Worm (Caenorhabditis elegans) whole organism, L2 larva: ENCODE data around the gene flh-1.

Source experiments
- alr-1 ChIP-seq: fragments of 150-350 bp; optimal IDR thresholded peaks from 2 replicates; lab custom pipeline; 2014; ENCODE audit warnings: missing biosample characterization, missing genetic modification characterization
- fos-1 ChIP-seq: fragments of 150-350 bp; optimal IDR thresholded peaks from 2 replicates; lab custom pipeline; 2014; ENCODE audit warnings: missing biosample characterization, missing genetic modification characterization
- lin-13 ChIP-seq: fragments of 150-350 bp; optimal IDR thresholded peaks from 2 replicates; lab custom pipeline; 2014; ENCODE audit warnings: missing biosample characterization, missing genetic modification reagents, missing genetic modification characterization
- lsy-2 ChIP-seq, 2 experiments: fragments of 150-350 bp in 1 of 2; sonication (generic microtip) in 1 of 2; optimal IDR thresholded peaks; 2 replicates each; lab custom pipeline; 2014 to 2017; ENCODE audit warnings: missing biosample characterization in 2 of 2, missing genetic modification characterization in 2 of 2
- nhr-11 ChIP-seq: fragments of 150-350 bp; optimal IDR thresholded peaks from 2 replicates; lab custom pipeline; 2014; ENCODE audit warnings: missing biosample characterization, missing genetic modification characterization
- nhr-12 ChIP-seq: fragments of 150-350 bp; optimal IDR thresholded peaks from 2 replicates; lab custom pipeline; 2014; ENCODE audit warnings: missing biosample characterization, missing genetic modification characterization
- unc-62 ChIP-seq: fragments of 150-350 bp; optimal IDR thresholded peaks from 2 replicates; lab custom pipeline; 2014; ENCODE audit warnings: missing biosample characterization, missing genetic modification reagents, missing genetic modification characterization
- ztf-11 ChIP-seq: sonication (generic microtip); optimal IDR thresholded peaks from 2 replicates; lab custom pipeline; 2017; ENCODE audit warnings: missing biosample characterization, missing genetic modification characterization

DNA sequence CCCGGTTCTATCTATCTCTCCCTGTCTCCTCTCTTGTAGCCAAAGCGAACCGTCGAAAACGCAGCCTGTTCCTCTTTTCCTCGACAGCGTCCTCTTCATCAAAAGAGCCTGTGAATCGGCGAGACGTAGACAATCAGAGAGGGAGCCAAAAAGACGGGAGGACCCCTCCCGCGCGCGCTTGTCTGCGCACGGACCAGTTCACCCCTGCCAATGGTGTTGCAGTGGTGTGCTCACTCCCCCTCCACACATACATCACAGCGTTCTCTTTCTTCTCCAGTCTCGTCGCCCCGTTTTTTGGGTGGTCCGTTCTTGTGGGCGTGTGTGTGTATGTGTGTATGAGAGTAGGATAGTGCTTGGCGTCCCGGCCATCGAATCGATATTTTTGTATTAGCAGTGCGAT is 4.8 kb upstream of the flh-1 start:
- TF ChIP-seq ztf-11 (tag; lab: Kevin White, UChicago): no peak
- TF ChIP-seq nhr-11 (tag; lab: Kevin White, UChicago): no peak
- no peak for TF ChIP-seq unc-62 (GFP tag; lab: Kevin White, UChicago)
- no peak for TF ChIP-seq fos-1
- TF ChIP-seq nhr-12 (tag; lab: Kevin White, UChicago): no peak
- TF ChIP-seq alr-1: no peak
- TF ChIP-seq lsy-2 (tag; optimal IDR thresholded peaks at IDR 0.05; lab: Kevin White, UChicago): no peak
- no peak for TF ChIP-seq lin-13
